Worm (Caenorhabditis elegans) whole organism, late embryonic: ENCODE measurements around the gene F42A9.6.

ENCODE experiments used
- ahr-1 ChIP-seq: sonication (generic microtip); optimal IDR thresholded peaks from 2 replicates; lab custom pipeline; 2016; ENCODE audit warnings: missing genetic modification characterization, missing compliant biosample characterization
- ceh-6 ChIP-seq: fragments of 200-800 bp; sonication (Bioruptor generic); optimal IDR thresholded peaks from 2 replicates; lab custom pipeline; 2018; ENCODE audit warnings: mild to moderate bottlenecking, missing genetic modification characterization, missing compliant biosample characterization
- nhr-232 ChIP-seq: sonication (generic microtip); optimal IDR thresholded peaks from 2 replicates; lab custom pipeline; 2016; ENCODE audit warnings: missing genetic modification characterization, missing compliant biosample characterization
- pqm-1 ChIP-seq: sonication (generic microtip); optimal IDR thresholded peaks from 2 replicates; lab custom pipeline; 2016; ENCODE audit warnings: missing genetic modification characterization, missing compliant biosample characterization

ce11 chrIV:8608204-8608603 lies 830 bp upstream of the F42A9.6 start:
- no peak for TF ChIP-seq ahr-1 (tag; lab: Kevin White, UChicago)
- TF ChIP-seq nhr-232, result no peak
- TF ChIP-seq pqm-1, result no peak
- no peak for TF ChIP-seq ceh-6
